Worm (Caenorhabditis elegans) whole organism, L1 larva: ENCODE results near the gene srr-10.
A peak's percentile ranks its signal among the peaks of the same experiment; 100 is the strongest.

Experiments
- F16B12.6 ChIP-seq: fragments of 150-350 bp; optimal IDR thresholded peaks from 2 replicates; lab custom pipeline; 2014; ENCODE audit warnings: missing biosample characterization, missing genetic modification characterization
- Y116A8C.19 ChIP-seq: sonication (generic microtip); optimal IDR thresholded peaks from 2 replicates; lab custom pipeline; 2016; ENCODE audit warnings: missing compliant biosample characterization, missing genetic modification characterization, borderline replicate concordance
- aha-1 ChIP-seq: fragments of 150-350 bp; optimal IDR thresholded peaks from 2 replicates; lab custom pipeline; 2014; ENCODE audit warnings: missing biosample characterization, missing genetic modification characterization
- alr-1 ChIP-seq: fragments of 200-800 bp; sonication (Bioruptor generic); optimal IDR thresholded peaks from 2 replicates; lab custom pipeline; 2018; ENCODE audit warnings: borderline replicate concordance, mild to moderate bottlenecking, missing genetic modification characterization, missing compliant biosample characterization
- aly-2 ChIP-seq: fragments of 150-350 bp; optimal IDR thresholded peaks from 2 replicates; lab custom pipeline; 2014; ENCODE audit warnings: missing biosample characterization, missing genetic modification characterization
- ama-1 ChIP-seq: fragments of 150-350 bp; optimal IDR thresholded peaks from 2 replicates; lab custom pipeline; 2014
- ceh-63 ChIP-seq: fragments of 200-800 bp; sonication (Bioruptor generic); optimal IDR thresholded peaks from 2 replicates; lab custom pipeline; 2018; ENCODE audit warnings: mild to moderate bottlenecking, missing genetic modification characterization, missing compliant biosample characterization
- ceh-8 ChIP-seq: fragments of 200-800 bp; sonication (Bioruptor generic); optimal IDR thresholded peaks from 2 replicates; lab custom pipeline; 2018; ENCODE audit warnings: mild to moderate bottlenecking, missing genetic modification characterization, moderate library complexity, missing compliant biosample characterization
- ceh-82 ChIP-seq, 3 experiments: fragments of 150-350 bp in 1 of 3; sonication (generic microtip) in 2 of 3; optimal IDR thresholded peaks; 2 replicates each; lab custom pipeline; 2014 to 2017; ENCODE audit warnings: missing biosample characterization in 3 of 3, missing genetic modification characterization in 3 of 3
- ceh-88 ChIP-seq: fragments of 200-800 bp; sonication (Bioruptor generic); IDR thresholded peaks from 2 replicates; pipeline ENCODE4 v1.3.6; 2022; ENCODE audit warnings: missing genetic modification characterization, missing compliant biosample characterization
- ces-1 ChIP-seq: fragments of 150-350 bp; optimal IDR thresholded peaks from 2 replicates; lab custom pipeline; 2014; ENCODE audit warnings: missing biosample characterization, missing genetic modification reagents, missing genetic modification characterization
- dsc-1 ChIP-seq: sonication (generic microtip); optimal IDR thresholded peaks from 2 replicates; lab custom pipeline; 2016; ENCODE audit warnings: mild to moderate bottlenecking, missing genetic modification characterization, missing compliant biosample characterization
- egl-13 ChIP-seq: sonication (generic microtip); optimal IDR thresholded peaks from 2 replicates; lab custom pipeline; 2016; ENCODE audit warnings: missing genotype, missing genetic modification reagents, missing genetic modification characterization, missing compliant biosample characterization
- egl-27 ChIP-seq, 2 experiments: fragments of 150-350 bp in 1 of 2; sonication (generic microtip); optimal IDR thresholded peaks; 3 replicates each; lab custom pipeline; 2017 to 2018; ENCODE audit warnings: missing biosample characterization in 2 of 2, missing genetic modification characterization in 2 of 2, missing genetic modification reagents in 2 of 2
- elt-2 ChIP-seq: sonication (generic microtip); optimal IDR thresholded peaks from 2 replicates; lab custom pipeline; 2016; ENCODE audit warnings: missing genetic modification characterization, mild to moderate bottlenecking, inconsistent platforms, missing compliant biosample characterization, missing genetic modification reagents
- fkh-10 ChIP-seq: sonication (generic microtip); optimal IDR thresholded peaks from 2 replicates; lab custom pipeline; 2017; ENCODE audit warnings: missing biosample characterization, missing genetic modification reagents, missing genetic modification characterization
- fkh-8 ChIP-seq: sonication (generic microtip); optimal IDR thresholded peaks from 2 replicates; lab custom pipeline; 2016; ENCODE audit warnings: mild to moderate bottlenecking, missing genetic modification characterization, missing compliant biosample characterization
- fos-1 ChIP-seq: fragments of 150-350 bp; optimal IDR thresholded peaks from 2 replicates; lab custom pipeline; 2014; ENCODE audit warnings: missing biosample characterization, missing genetic modification characterization
- grh-1 ChIP-seq: fragments of 200-800 bp; sonication (Bioruptor generic); IDR thresholded peaks from 2 replicates; pipeline ENCODE4 v1.3.6; 2022; ENCODE audit warnings: missing genetic modification reagents, missing genetic modification characterization, missing compliant biosample characterization
- hlh-17 ChIP-seq: fragments of 200-800 bp; sonication (Bioruptor generic); optimal IDR thresholded peaks from 2 replicates; lab custom pipeline; 2018; ENCODE audit warnings: missing genetic modification characterization, mild to moderate bottlenecking, missing compliant biosample characterization, moderate library complexity, borderline replicate concordance
- hlh-4 ChIP-seq: sonication (generic microtip); optimal IDR thresholded peaks from 2 replicates; lab custom pipeline; 2016; ENCODE audit warnings: mild to moderate bottlenecking, missing genetic modification characterization, missing compliant biosample characterization
- irx-1 ChIP-seq: sonication (generic microtip); optimal IDR thresholded peaks from 2 replicates; lab custom pipeline; 2016; ENCODE audit warnings: missing genetic modification characterization, missing compliant biosample characterization
- isw-1 ChIP-seq: fragments of 200-800 bp; sonication (Bioruptor generic); IDR thresholded peaks from 2 replicates; pipeline ENCODE4 v1.3.6; 2022; ENCODE audit warnings: missing genetic modification characterization, missing compliant biosample characterization
- lin-13 ChIP-seq: fragments of 150-350 bp; optimal IDR thresholded peaks from 2 replicates; lab custom pipeline; 2014; ENCODE audit warnings: missing biosample characterization, missing genetic modification reagents, missing genetic modification characterization
- lin-14 ChIP-seq: fragments of 200-800 bp; sonication (Bioruptor generic); optimal IDR thresholded peaks from 2 replicates; lab custom pipeline; 2018; ENCODE audit warnings: mild to moderate bottlenecking, missing genetic modification characterization, moderate library complexity, missing compliant biosample characterization
- lir-3 ChIP-seq: sonication (generic microtip); optimal IDR thresholded peaks from 2 replicates; lab custom pipeline; 2016; ENCODE audit warnings: mild to moderate bottlenecking, missing genetic modification characterization, moderate library complexity, missing compliant biosample characterization; ENCODE audit not compliant: poor library complexity
- mef-2 ChIP-seq: fragments of 150-350 bp; optimal IDR thresholded peaks from 2 replicates; lab custom pipeline; 2014; ENCODE audit warnings: missing biosample characterization, missing genetic modification characterization
- mep-1 ChIP-seq: fragments of 150-350 bp; optimal IDR thresholded peaks from 2 replicates; lab custom pipeline; 2014; ENCODE audit warnings: missing biosample characterization, missing genetic modification characterization
- nhr-11 ChIP-seq: fragments of 150-350 bp; optimal IDR thresholded peaks from 2 replicates; lab custom pipeline; 2014; ENCODE audit warnings: missing biosample characterization, missing genetic modification characterization
- nhr-12 ChIP-seq: sonication (generic microtip); optimal IDR thresholded peaks from 2 replicates; lab custom pipeline; 2017; ENCODE audit warnings: missing biosample characterization, missing genetic modification characterization
- nhr-237 ChIP-seq: fragments of 150-350 bp; optimal IDR thresholded peaks from 2 replicates; lab custom pipeline; 2014; ENCODE audit warnings: missing biosample characterization, missing genetic modification characterization
- nhr-28 ChIP-seq: fragments of 150-350 bp; optimal IDR thresholded peaks from 2 replicates; lab custom pipeline; 2014; ENCODE audit warnings: missing biosample characterization, missing genetic modification characterization
- nhr-47 ChIP-seq: sonication (generic microtip); optimal IDR thresholded peaks from 2 replicates; lab custom pipeline; 2016; ENCODE audit warnings: mild to moderate bottlenecking, missing genetic modification characterization, moderate library complexity, missing compliant biosample characterization
- nhr-71 ChIP-seq: sonication (generic microtip); optimal IDR thresholded peaks from 2 replicates; lab custom pipeline; 2016; ENCODE audit warnings: mild to moderate bottlenecking, missing genetic modification characterization, moderate library complexity, missing compliant biosample characterization
- nhr-77 ChIP-seq: fragments of 150-350 bp; optimal IDR thresholded peaks from 2 replicates; lab custom pipeline; 2014; ENCODE audit warnings: missing biosample characterization, missing genetic modification characterization
- nhr-84 ChIP-seq: sonication (generic microtip); optimal IDR thresholded peaks from 2 replicates; lab custom pipeline; 2017; ENCODE audit warnings: missing biosample characterization, missing genetic modification characterization
- nhr-85 ChIP-seq: sonication (generic microtip); peaks from one replicate; lab custom pipeline; 2016; ENCODE audit warnings: missing genetic modification characterization, inconsistent platforms, missing compliant biosample characterization
- pag-3 ChIP-seq: sonication (generic microtip); optimal IDR thresholded peaks from 2 replicates; lab custom pipeline; 2017; ENCODE audit warnings: missing genetic modification characterization, mild to moderate bottlenecking, missing compliant biosample characterization, antibody characterized with exemption, borderline replicate concordance; ENCODE audit not compliant: insufficient read depth
- pax-3 ChIP-seq: fragments of 200-800 bp; sonication (Bioruptor generic); optimal IDR thresholded peaks from 2 replicates; lab custom pipeline; 2018; ENCODE audit warnings: mild to moderate bottlenecking, missing genetic modification characterization, moderate library complexity, missing compliant biosample characterization
- snpc-4 ChIP-seq: fragments of 150-350 bp; optimal IDR thresholded peaks from 2 replicates; lab custom pipeline; 2014; ENCODE audit warnings: missing biosample characterization, missing genetic modification characterization
- sup-37 ChIP-seq: fragments of 200-800 bp; sonication (Bioruptor generic); optimal IDR thresholded peaks from 2 replicates; lab custom pipeline; 2018; ENCODE audit warnings: mild to moderate bottlenecking, missing genetic modification characterization, missing compliant biosample characterization
- tbx-2 ChIP-seq: sonication (generic microtip); optimal IDR thresholded peaks from 2 replicates; lab custom pipeline; 2016; ENCODE audit warnings: missing genetic modification characterization, missing compliant biosample characterization
- tlp-1 ChIP-seq: fragments of 150-350 bp; optimal IDR thresholded peaks from 2 replicates; lab custom pipeline; 2014; ENCODE audit warnings: missing biosample characterization, missing genetic modification characterization
- unc-130 ChIP-seq: fragments of 150-350 bp; optimal IDR thresholded peaks from 2 replicates; lab custom pipeline; 2017; ENCODE audit warnings: missing biosample characterization, missing genetic modification characterization, inconsistent platforms
- unc-30 ChIP-seq: sonication (generic microtip); optimal IDR thresholded peaks from 2 replicates; lab custom pipeline; 2017; ENCODE audit warnings: missing biosample characterization, missing genetic modification characterization
- unc-62 ChIP-seq: fragments of 150-350 bp; optimal IDR thresholded peaks from 2 replicates; lab custom pipeline; 2014; ENCODE audit warnings: missing biosample characterization, missing genetic modification reagents, missing genetic modification characterization
- unc-86 ChIP-seq: sonication (generic microtip); optimal IDR thresholded peaks from 2 replicates; lab custom pipeline; 2016; ENCODE audit warnings: missing genetic modification characterization, missing compliant biosample characterization
- ztf-11 ChIP-seq, 2 experiments: sonication (generic microtip); optimal IDR thresholded peaks; 2 replicates each; lab custom pipeline; 2016 to 2017; ENCODE audit warnings: missing genetic modification characterization in 2 of 2, missing biosample characterization in 1 of 2, missing compliant biosample characterization in 1 of 2
- ztf-4 ChIP-seq: fragments of 150-350 bp; optimal IDR thresholded peaks from 2 replicates; lab custom pipeline; 2014; ENCODE audit warnings: missing biosample characterization, missing genetic modification characterization

The srr-10 gene

DNA sequence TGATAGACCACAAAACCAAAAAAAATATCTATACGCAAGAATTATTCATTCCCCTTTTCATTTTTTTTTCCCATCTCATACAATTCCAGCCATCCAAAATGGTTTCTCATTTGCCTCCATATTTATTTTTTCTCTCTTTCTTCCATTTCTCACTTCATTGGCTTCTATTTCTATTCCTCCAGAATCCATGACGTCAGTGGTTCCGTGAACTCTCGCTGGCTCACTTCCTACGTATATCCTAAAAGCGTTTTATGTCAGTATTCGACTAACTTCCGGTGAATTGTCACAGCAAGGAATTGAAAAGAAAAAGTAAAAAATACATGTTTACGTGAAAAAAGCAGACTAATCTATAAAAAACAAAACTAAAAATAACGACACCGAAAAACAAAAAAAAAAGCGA, 8.5 kb upstream of the srr-10 start:
- TF ChIP-seq ztf-11 (tag; optimal IDR thresholded peaks at IDR 0.05; lab: Kevin White, UChicago) (no peak), ces-1 (GFP tag; lab: Kevin White, UChicago) (no peak), fkh-8 (tag; lab: Kevin White, UChicago) (peak; percentile 71), nhr-71 (peak; percentile 64), snpc-4 (tag; lab: Kevin White, UChicago) (no peak), egl-27 (tag; optimal IDR thresholded peaks at IDR 0.05; lab: Kevin White, UChicago) (no peak), dsc-1 (tag; lab: Kevin White, UChicago) (peak; percentile 15), F16B12.6 (tag; lab: Kevin White, UChicago) (no peak), mep-1 (no peak), ceh-88 (GFP tag; lab: Robert Waterston, UW) (no peak), lin-14 (peak; percentile 75), nhr-47 (tag; lab: Kevin White, UChicago) (peak; percentile 30), unc-86 (tag; lab: Kevin White, UChicago) (peak; percentile 55), egl-13 (peak; percentile 37), tbx-2 (peak; percentile 13)

DNA sequence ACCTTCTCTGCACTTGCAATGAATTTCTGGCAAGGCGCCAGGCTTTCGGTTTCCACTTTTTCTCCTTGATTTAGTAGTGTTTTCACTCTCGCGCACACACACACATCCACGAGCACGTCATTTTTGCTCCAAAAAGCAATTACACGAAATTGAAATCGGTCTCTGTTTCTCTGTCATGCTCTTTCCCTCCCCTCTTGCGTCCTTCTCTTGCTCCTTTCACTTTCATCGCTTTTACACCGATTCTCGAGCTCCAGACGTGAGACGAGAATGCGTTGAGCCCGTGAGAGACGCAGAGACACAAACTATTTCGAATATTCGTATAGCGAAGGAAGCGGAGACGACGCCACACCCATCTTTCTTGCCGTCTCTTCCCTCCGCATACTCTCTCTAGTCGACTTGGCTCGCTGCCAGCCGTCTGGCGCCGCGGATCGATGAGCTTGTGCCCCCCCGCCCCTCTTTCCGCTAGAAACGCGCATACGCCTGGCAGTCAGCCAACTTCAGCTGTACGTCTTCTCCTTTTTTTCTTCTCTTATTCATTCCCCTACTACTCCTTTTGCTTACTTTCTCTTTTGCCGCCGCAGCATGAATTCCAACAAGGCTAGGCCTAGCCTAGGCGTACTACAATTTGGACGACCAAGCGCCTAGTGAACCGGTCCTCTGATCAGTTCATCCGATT, 7.3 kb upstream of the srr-10 start:
- no peak for TF ChIP-seq aha-1
- TF ChIP-seq lin-13 (GFP tag; lab: Kevin White, UChicago): peak; percentile 43
- TF ChIP-seq lir-3 (tag; lab: Kevin White, UChicago): no peak
- peak; percentile 98 for TF ChIP-seq lin-14
- peak; percentile 71 for TF ChIP-seq nhr-11 (tag; lab: Kevin White, UChicago)
- no peak for TF ChIP-seq pag-3 (tag; lab: Kevin White, UChicago)
- TF ChIP-seq fos-1 (tag; lab: Kevin White, UChicago): peak; percentile 75
- no peak for TF ChIP-seq nhr-12 (tag; lab: Kevin White, UChicago)
- TF ChIP-seq ces-1 (GFP tag; lab: Kevin White, UChicago): no peak
- TF ChIP-seq hlh-17: no peak
- TF ChIP-seq Y116A8C.19 (tag; lab: Kevin White, UChicago): no peak
- peak; percentile 72 for TF ChIP-seq isw-1 (GFP tag; lab: Robert Waterston, UW)
- peak; percentile 18; the same call in 1 of the 2 replicates for TF ChIP-seq grh-1
- TF ChIP-seq nhr-84 (tag; lab: Kevin White, UChicago): no peak
- peak; percentile 19 for TF ChIP-seq hlh-4
- peak; percentile 16 for TF ChIP-seq snpc-4 (tag; lab: Kevin White, UChicago)
- TF ChIP-seq nhr-237 (tag; lab: Kevin White, UChicago): no peak
- TF ChIP-seq elt-2 (tag; lab: Kevin White, UChicago): peak; percentile 45
- TF ChIP-seq unc-130 (tag; lab: Kevin White, UChicago): peak; percentile 36
- peak; percentile 29 to 81 (median 41) for TF ChIP-seq ceh-82 (tag; optimal IDR thresholded peaks at IDR 0.05; lab: Kevin White, UChicago)
- TF ChIP-seq nhr-85 (tag; lab: Kevin White, UChicago): no peak
- TF ChIP-seq tlp-1 (tag; lab: Kevin White, UChicago): no peak
- peak; percentile 80 for TF ChIP-seq pax-3 (tag; lab: Kevin White, UChicago)
- TF ChIP-seq unc-62 (GFP tag; lab: Kevin White, UChicago): no peak
- no peak for TF ChIP-seq unc-30 (tag; lab: Kevin White, UChicago)
- no peak for TF ChIP-seq nhr-28 (tag; lab: Kevin White, UChicago)
- no peak for TF ChIP-seq aly-2
- peak in 1 of 2 experiments; percentile 64 for TF ChIP-seq ztf-11 (tag; optimal IDR thresholded peaks at IDR 0.05; lab: Kevin White, UChicago)
- TF ChIP-seq tbx-2: peak; percentile 93
- peak; percentile 74 for TF ChIP-seq ceh-8
- peak; percentile 36 for TF ChIP-seq ztf-4 (tag; lab: Kevin White, UChicago)
- peak; percentile 85 for TF ChIP-seq nhr-77 (tag; lab: Kevin White, UChicago)
- TF ChIP-seq fkh-10 (GFP tag; lab: Kevin White, UChicago): peak; percentile 88
- TF ChIP-seq mef-2: peak; percentile 46
- peak; percentile 74 for TF ChIP-seq irx-1 (tag; lab: Kevin White, UChicago)
- no peak for TF ChIP-seq ama-1 (lab: Kevin White, UChicago)
- peak; percentile 94 for TF ChIP-seq nhr-47 (tag; lab: Kevin White, UChicago)
- TF ChIP-seq alr-1 (tag; lab: Kevin White, UChicago): no peak
- no peak for TF ChIP-seq sup-37 (GFP tag; lab: Kevin White, UChicago)
- TF ChIP-seq ceh-63 (GFP tag; lab: Kevin White, UChicago): no peak
- peak; percentile 70 for TF ChIP-seq mep-1
